Worm (Caenorhabditis elegans) whole organism, L4 larva: ENCODE data around the gene srh-22.
A peak's percentile ranks its signal among the peaks of the same experiment; 100 is the strongest.

Experiments used
- F26F4.8 ChIP-seq: fragments of 200-800 bp; sonication (Bioruptor generic); conservative IDR thresholded peaks from 2 replicates; pipeline ENCODE4 v1.3.6; 2022; ENCODE audit warnings: missing genetic modification characterization, missing compliant biosample characterization
- F37D6.2 ChIP-seq: sonication (generic microtip); optimal IDR thresholded peaks from 2 replicates; lab custom pipeline; 2016; ENCODE audit warnings: mild to moderate bottlenecking, missing genetic modification characterization, missing compliant biosample characterization
- F49E8.2 ChIP-seq: sonication (generic microtip); optimal IDR thresholded peaks from 2 replicates; lab custom pipeline; 2016; ENCODE audit warnings: missing compliant biosample characterization, mild to moderate bottlenecking, missing genetic modification characterization, borderline replicate concordance
- T26A8.4 ChIP-seq: fragments of 200-800 bp; sonication (Bioruptor generic); IDR thresholded peaks from 2 replicates; pipeline ENCODE4 v1.3.6; 2022; ENCODE audit warnings: missing genetic modification characterization, missing compliant biosample characterization
- aha-1 ChIP-seq: fragments of 150-350 bp; peaks from one replicate; lab custom pipeline; 2014; ENCODE audit warnings: missing biosample characterization, missing genetic modification characterization
- ceh-28 ChIP-seq: fragments of 150-350 bp; optimal IDR thresholded peaks from 2 replicates; lab custom pipeline; 2014; ENCODE audit warnings: missing biosample characterization, missing genetic modification reagents, missing genetic modification characterization
- ceh-44 ChIP-seq: fragments of 200-800 bp; sonication (Bioruptor generic); IDR thresholded peaks from 2 replicates; pipeline ENCODE4 v1.3.6; 2022; ENCODE audit warnings: missing genetic modification reagents, missing genetic modification characterization, missing compliant biosample characterization
- ceh-82 ChIP-seq: sonication (generic microtip); optimal IDR thresholded peaks from 2 replicates; lab custom pipeline; 2017; ENCODE audit warnings: missing biosample characterization, missing genetic modification characterization
- ces-1 ChIP-seq: fragments of 150-350 bp; sonication (generic microtip); optimal IDR thresholded peaks from 4 replicates; lab custom pipeline; 2014; ENCODE audit warnings: missing biosample characterization, missing genetic modification reagents, missing genetic modification characterization
- cey-2 ChIP-seq: sonication (generic microtip); optimal IDR thresholded peaks from 3 replicates; lab custom pipeline; 2017; ENCODE audit warnings: missing genetic modification characterization, mild to moderate bottlenecking, missing compliant biosample characterization, antibody characterized with exemption, borderline replicate concordance; ENCODE audit not compliant: insufficient read depth
- ctbp-1 ChIP-seq: fragments of 200-800 bp; sonication (Bioruptor generic); IDR thresholded peaks from 2 replicates; pipeline ENCODE4 v1.3.6; 2022; ENCODE audit warnings: missing genetic modification reagents, missing genetic modification characterization, missing compliant biosample characterization
- daf-8 ChIP-seq: fragments of 200-800 bp; sonication (Bioruptor generic); IDR thresholded peaks from 2 replicates; pipeline ENCODE4 v1.3.6; 2022; ENCODE audit warnings: missing genetic modification characterization, missing compliant biosample characterization
- hlh-11 ChIP-seq: fragments of 200-800 bp; sonication (Bioruptor generic); optimal IDR thresholded peaks from 2 replicates; lab custom pipeline; 2018; ENCODE audit warnings: mild to moderate bottlenecking, missing genetic modification characterization, missing compliant biosample characterization
- hlh-30 ChIP-seq: sonication (generic microtip); optimal IDR thresholded peaks from 2 replicates; lab custom pipeline; 2017; ENCODE audit warnings: antibody characterized with exemption, mild to moderate bottlenecking, missing genetic modification characterization, missing compliant biosample characterization; ENCODE audit not compliant: insufficient read depth
- lim-7 ChIP-seq: fragments of 200-800 bp; sonication (Bioruptor generic); IDR thresholded peaks from 2 replicates; pipeline ENCODE4 v1.3.6; 2022; ENCODE audit warnings: missing genetic modification characterization, missing compliant biosample characterization
- lin-13 ChIP-seq: fragments of 150-350 bp; optimal IDR thresholded peaks from 2 replicates; lab custom pipeline; 2014; ENCODE audit warnings: missing biosample characterization, missing genetic modification reagents, missing genetic modification characterization
- lsy-2 ChIP-seq, 2 experiments: fragments of 150-350 bp in 1 of 2; sonication (generic microtip) in 1 of 2; optimal IDR thresholded peaks; 2 replicates each; lab custom pipeline; 2014 to 2017; ENCODE audit warnings: missing biosample characterization in 2 of 2, missing genetic modification characterization in 2 of 2
- madf-9 ChIP-seq: fragments of 200-800 bp; sonication (Bioruptor generic); conservative IDR thresholded peaks from 2 replicates; pipeline ENCODE4 v1.3.6; 2022; ENCODE audit warnings: missing genetic modification reagents, missing genetic modification characterization, missing compliant biosample characterization
- mdl-1 ChIP-seq, 2 experiments: fragments of 150-350 bp in 1 of 2; sonication (generic microtip) in 1 of 2; optimal IDR thresholded peaks; 2 replicates each; lab custom pipeline; 2014 to 2017; ENCODE audit warnings: missing biosample characterization in 2 of 2, missing genetic modification characterization in 2 of 2
- mep-1 ChIP-seq: fragments of 150-350 bp; sonication (generic microtip); optimal IDR thresholded peaks from 3 replicates; lab custom pipeline; 2014; ENCODE audit warnings: missing biosample characterization, missing genetic modification characterization
- nhr-102 ChIP-seq: sonication (generic microtip); optimal IDR thresholded peaks from 2 replicates; lab custom pipeline; 2016; ENCODE audit warnings: mild to moderate bottlenecking, missing genetic modification characterization, moderate library complexity, missing compliant biosample characterization
- nhr-11 ChIP-seq: fragments of 150-350 bp; optimal IDR thresholded peaks from 2 replicates; lab custom pipeline; 2014; ENCODE audit warnings: missing biosample characterization, missing genetic modification characterization
- nhr-28 ChIP-seq: fragments of 150-350 bp; optimal IDR thresholded peaks from 2 replicates; lab custom pipeline; 2014; ENCODE audit warnings: missing biosample characterization, missing genetic modification characterization
- nhr-42 ChIP-seq: fragments of 200-800 bp; sonication (Bioruptor generic); IDR thresholded peaks from 2 replicates; pipeline ENCODE4 v1.3.6; 2022; ENCODE audit warnings: missing genetic modification characterization, missing compliant biosample characterization
- nhr-48 ChIP-seq: sonication (generic microtip); optimal IDR thresholded peaks from 2 replicates; lab custom pipeline; 2016; ENCODE audit warnings: mild to moderate bottlenecking, missing genetic modification characterization, missing compliant biosample characterization
- pha-4 ChIP-seq, 2 experiments: fragments of 150-350 bp in 1 of 2; fragments of 200-800 bp in 1 of 2; sonication (Bioruptor generic) in 1 of 2; IDR thresholded peaks in 1 of 2; optimal IDR thresholded peaks in 1 of 2; 2 replicates each; pipeline versions ENCODE4 v1.3.6 to Lab custom; 2014 to 2022; ENCODE audit warnings: missing genetic modification characterization in 2 of 2, missing genetic modification reagents in 2 of 2, missing biosample characterization in 1 of 2, missing compliant biosample characterization in 1 of 2
- pqm-1 ChIP-seq: sonication (generic microtip); optimal IDR thresholded peaks from 2 replicates; lab custom pipeline; 2017; ENCODE audit warnings: missing biosample characterization, missing genetic modification characterization
- rbr-2 ChIP-seq: sonication (generic microtip); optimal IDR thresholded peaks from 2 replicates; lab custom pipeline; 2016; ENCODE audit warnings: missing genotype, missing genetic modification characterization, missing compliant biosample characterization
- set-16 ChIP-seq: fragments of 200-800 bp; sonication (Bioruptor generic); IDR thresholded peaks from 2 replicates; pipeline ENCODE4 v1.3.6; 2022; ENCODE audit warnings: missing genetic modification reagents, missing genetic modification characterization, missing compliant biosample characterization
- tag-97 ChIP-seq: fragments of 200-800 bp; sonication (Bioruptor generic); IDR thresholded peaks from 2 replicates; pipeline ENCODE4 v1.3.6; 2022; ENCODE audit warnings: missing genetic modification characterization, missing compliant biosample characterization
- vab-7 ChIP-seq: fragments of 200-800 bp; sonication (Bioruptor generic); IDR thresholded peaks from 2 replicates; pipeline ENCODE4 v1.3.6; 2022; ENCODE audit warnings: missing genetic modification reagents, missing genetic modification characterization, missing compliant biosample characterization
- zip-2 ChIP-seq: fragments of 150-350 bp; optimal IDR thresholded peaks from 2 replicates; lab custom pipeline; 2014; ENCODE audit warnings: missing biosample characterization, missing genetic modification characterization
- ztf-11 ChIP-seq: fragments of 150-350 bp; optimal IDR thresholded peaks from 2 replicates; lab custom pipeline; 2014; ENCODE audit warnings: missing biosample characterization, missing genetic modification characterization
- ztf-7 ChIP-seq: fragments of 150-350 bp; optimal IDR thresholded peaks from 2 replicates; lab custom pipeline; 2014; ENCODE audit warnings: missing biosample characterization, missing genetic modification characterization

The srh-22 gene

ce11 chrV:4901074-4901473 lies 21.1 kb upstream of the srh-22 start, which contains the start of gene ugt-67:
ugt-67 (plus strand) TSS chrV:4901374.
- TF ChIP-seq hlh-30 = no peak
- TF ChIP-seq rbr-2 (tag; lab: Kevin White, UChicago) = no peak
- TF ChIP-seq set-16 (GFP tag; lab: Robert Waterston, UW) = no peak
- TF ChIP-seq ztf-11 (tag; lab: Kevin White, UChicago) = no peak
- TF ChIP-seq ztf-7 (tag; lab: Kevin White, UChicago) = no peak
- TF ChIP-seq nhr-28 (tag; lab: Kevin White, UChicago) = peak; percentile 7
- TF ChIP-seq, all 104 proteins: peak for 1

- TF ChIP-seq pqm-1 (tag; lab: Kevin White, UChicago) (no peak), mdl-1 (tag; optimal IDR thresholded peaks at IDR 0.05; lab: Kevin White, UChicago) (peak in 1 of 2 experiments; percentile 0), nhr-28 (tag; lab: Kevin White, UChicago) (peak; percentile 100)
Observed at ce11 chrV:4903696-4904095, 18.4 kb upstream of the srh-22 start, which contains the start of gene ugt-8. ugt-8 (plus strand) TSS chrV:4903930.

ce11 chrV:4905953-4906352 lies 16.2 kb upstream of the srh-22 start, which contains the start of gene ugt-14:
ugt-14 (plus strand) TSS chrV:4906253.
- TF ChIP-seq nhr-28 (tag; lab: Kevin White, UChicago) (peak; percentile 88), vab-7 (GFP tag; lab: Robert Waterston, UW) (no peak), nhr-11 (tag; lab: Kevin White, UChicago) (no peak), pha-4 (GFP tag; IDR thresholded peaks at IDR 0.05; lab: Robert Waterston, UW) (no peak), pha-4 (tag; optimal IDR thresholded peaks at IDR 0.05; lab: Kevin White, UChicago) (no peak), tag-97 (no peak), F49E8.2 (tag; lab: Kevin White, UChicago) (no peak), madf-9 (no peak)
- TF ChIP-seq, all 104 proteins: peak for 1

- TF ChIP-seq ces-1 (GFP tag; lab: Kevin White, UChicago) = no peak
- no peak for TF ChIP-seq daf-8 (GFP tag; lab: Robert Waterston, UW)
- no peak for TF ChIP-seq ceh-44 (GFP tag; lab: Robert Waterston, UW)
- peak; percentile 33 for TF ChIP-seq nhr-102 (tag; lab: Kevin White, UChicago)
- peak in 1 of 2 experiments; percentile 28 for TF ChIP-seq lsy-2 (tag; optimal IDR thresholded peaks at IDR 0.05; lab: Kevin White, UChicago)
- TF ChIP-seq ceh-82 (tag; lab: Kevin White, UChicago) = no peak
- peak; percentile 39 for TF ChIP-seq nhr-48 (tag; lab: Kevin White, UChicago)
- TF ChIP-seq lim-7 (GFP tag; lab: Robert Waterston, UW) = no peak
- TF ChIP-seq nhr-42 (GFP tag; lab: Robert Waterston, UW) = no peak
- TF ChIP-seq aha-1 (tag; lab: Kevin White, UChicago) = peak; percentile 73
- TF ChIP-seq T26A8.4 (GFP tag; lab: Robert Waterston, UW) = no peak
- no peak for TF ChIP-seq rbr-2 (tag; lab: Kevin White, UChicago)
- TF ChIP-seq ztf-7 (tag; lab: Kevin White, UChicago) = peak; percentile 97
- TF ChIP-seq ceh-28 (tag; lab: Kevin White, UChicago) = no peak
- peak; percentile 94 for TF ChIP-seq nhr-28 (tag; lab: Kevin White, UChicago)
- TF ChIP-seq cey-2 (tag; lab: Kevin White, UChicago) = peak; percentile 47
- TF ChIP-seq mep-1 (tag; lab: Kevin White, UChicago) = peak; percentile 61
- peak; percentile 9 for TF ChIP-seq hlh-30
- no peak for TF ChIP-seq zip-2
Observed at ce11 chrV:4908591-4908990, 13.5 kb upstream of the srh-22 start, which contains the start of gene ugt-13. ugt-13 (plus strand) TSS chrV:4908884.

- peak; percentile 16 for TF ChIP-seq hlh-11 (tag; lab: Kevin White, UChicago)
- TF ChIP-seq nhr-48 (tag; lab: Kevin White, UChicago) = peak; percentile 19
- TF ChIP-seq lin-13 (GFP tag; lab: Kevin White, UChicago) = no peak
- TF ChIP-seq aha-1 (tag; lab: Kevin White, UChicago) = peak; percentile 32
- TF ChIP-seq mdl-1 (tag; optimal IDR thresholded peaks at IDR 0.05; lab: Kevin White, UChicago) = peak in 1 of 2 experiments; percentile 33
- TF ChIP-seq nhr-28 (tag; lab: Kevin White, UChicago) = peak; percentile 43
- TF ChIP-seq madf-9 = no peak
- TF ChIP-seq ctbp-1 (GFP tag; lab: Robert Waterston, UW) = no peak
- no peak for TF ChIP-seq F26F4.8 (GFP tag; lab: Robert Waterston, UW)
- TF ChIP-seq F37D6.2 (tag; lab: Kevin White, UChicago) = no peak
- TF ChIP-seq, all 104 proteins: peak for 5
Observed at ce11 chrV:4912313-4912712, 9.8 kb upstream of the srh-22 start, which contains the start of gene H23N18.5. H23N18.5 (minus strand) TSS chrV:4912381.
